Worm (Caenorhabditis elegans) whole organism, young adult: Measurements from ENCODE around the gene nspb-2.
"Not testable (repeated sequence)": the region's sequence is repeated elsewhere in the genome, so short reads cannot be mapped to it uniquely, and the experiment has no call there.

Experiments used
- B0035.1 ChIP-seq: sonication (generic microtip); optimal IDR thresholded peaks from 2 replicates; lab custom pipeline; 2016; ENCODE audit warnings: missing genetic modification characterization, mild to moderate bottlenecking, missing compliant biosample characterization, missing genotype, missing genetic modification reagents
- D2030.7 ChIP-seq: fragments of 200-800 bp; sonication (Bioruptor generic); IDR thresholded peaks from 2 replicates; pipeline ENCODE4 v1.3.6; 2022; ENCODE audit warnings: missing genetic modification reagents, missing genetic modification characterization, missing compliant biosample characterization
- F23B12.7 ChIP-seq: sonication (generic microtip); optimal IDR thresholded peaks from 2 replicates; lab custom pipeline; 2017; ENCODE audit warnings: missing genetic modification characterization, mild to moderate bottlenecking, missing compliant biosample characterization, antibody characterized with exemption, moderate library complexity; ENCODE audit not compliant: insufficient read depth
- F39B2.1 ChIP-seq: fragments of 200-800 bp; sonication (Bioruptor generic); IDR thresholded peaks from 2 replicates; pipeline ENCODE4 v1.3.6; 2022; ENCODE audit warnings: missing genetic modification reagents, missing genetic modification characterization, missing compliant biosample characterization
- T26A5.8 ChIP-seq: sonication (generic microtip); optimal IDR thresholded peaks from 2 replicates; lab custom pipeline; 2016; ENCODE audit warnings: missing genetic modification characterization, missing compliant biosample characterization
- Y53G8AR.9 ChIP-seq: fragments of 200-800 bp; sonication (Bioruptor generic); conservative IDR thresholded peaks from 2 replicates; pipeline ENCODE4 v1.3.6; 2022; ENCODE audit warnings: missing genetic modification reagents, missing genetic modification characterization, missing compliant biosample characterization
- Y67H2A.10 ChIP-seq: fragments of 200-800 bp; sonication (Bioruptor generic); conservative IDR thresholded peaks from 2 replicates; pipeline ENCODE4 v1.3.6; 2022; ENCODE audit warnings: missing genetic modification reagents, missing genetic modification characterization, missing compliant biosample characterization
- aptf-3 ChIP-seq: fragments of 200-800 bp; sonication (Bioruptor generic); IDR thresholded peaks from 2 replicates; pipeline ENCODE4 v1.3.6; 2022; ENCODE audit warnings: missing genetic modification characterization, missing compliant biosample characterization
- attf-5 ChIP-seq: fragments of 200-800 bp; sonication (Bioruptor generic); optimal IDR thresholded peaks from 2 replicates; lab custom pipeline; 2018; ENCODE audit warnings: mild to moderate bottlenecking, missing genetic modification characterization, missing compliant biosample characterization
- attf-6 ChIP-seq: fragments of 200-800 bp; sonication (Bioruptor generic); IDR thresholded peaks from 2 replicates; pipeline ENCODE4 v1.3.6; 2022; ENCODE audit warnings: missing genetic modification reagents, missing genetic modification characterization, missing compliant biosample characterization
- bed-1 ChIP-seq: fragments of 200-800 bp; sonication (Bioruptor generic); IDR thresholded peaks from 2 replicates; pipeline ENCODE4 v1.3.6; 2022; ENCODE audit warnings: missing genetic modification reagents, missing genetic modification characterization, missing compliant biosample characterization
- cebp-1 ChIP-seq, 2 experiments: fragments of 200-800 bp in 1 of 2; sonication (Bioruptor generic) in 1 of 2; sonication (generic microtip) in 1 of 2; IDR thresholded peaks in 1 of 2; optimal IDR thresholded peaks in 1 of 2; 2 replicates each; pipeline versions ENCODE4 v1.3.6 to Lab custom; 2017 to 2022; ENCODE audit warnings: missing compliant biosample characterization in 2 of 2, missing genetic modification characterization in 2 of 2, mild to moderate bottlenecking in 1 of 2, missing genetic modification reagents in 1 of 2, moderate library complexity in 1 of 2
- dpff-1 ChIP-seq: sonication (generic microtip); optimal IDR thresholded peaks from 2 replicates; lab custom pipeline; 2017; ENCODE audit warnings: mild to moderate bottlenecking, missing genetic modification characterization, missing compliant biosample characterization
- efl-1 ChIP-seq: fragments of 150-350 bp; optimal IDR thresholded peaks from 2 replicates; lab custom pipeline; 2014; ENCODE audit warnings: missing biosample characterization, missing genetic modification reagents, missing genetic modification characterization
- fkh-3 ChIP-seq: sonication (generic microtip); optimal IDR thresholded peaks from 2 replicates; lab custom pipeline; 2016; ENCODE audit warnings: mild to moderate bottlenecking, missing genetic modification characterization, missing compliant biosample characterization
- hlh-26 ChIP-seq: fragments of 200-800 bp; sonication (Bioruptor generic); conservative IDR thresholded peaks from 2 replicates; pipeline ENCODE4 v1.3.6; 2022; ENCODE audit warnings: missing genetic modification reagents, missing genetic modification characterization, missing compliant biosample characterization
- hmg-1.2 ChIP-seq: fragments of 200-800 bp; sonication (Bioruptor generic); IDR thresholded peaks from 2 replicates; pipeline ENCODE4 v1.3.6; 2022; ENCODE audit warnings: missing genetic modification reagents, missing genetic modification characterization, missing compliant biosample characterization
- hmg-20 ChIP-seq: fragments of 200-800 bp; sonication (Bioruptor generic); IDR thresholded peaks from 2 replicates; pipeline ENCODE4 v1.3.6; 2022; ENCODE audit warnings: missing genetic modification reagents, missing genetic modification characterization, missing compliant biosample characterization
- lin-26 ChIP-seq: fragments of 200-800 bp; sonication (Bioruptor generic); IDR thresholded peaks from 2 replicates; pipeline ENCODE4 v1.3.6; 2022; ENCODE audit warnings: missing genetic modification reagents, missing genetic modification characterization, missing compliant biosample characterization
- lin-35 ChIP-seq, 3 experiments: fragments of 150-350 bp in 2 of 3; sonication (generic microtip) in 1 of 3; optimal IDR thresholded peaks; 2 replicates each; lab custom pipeline; 2014 to 2018; ENCODE audit warnings: missing biosample characterization in 3 of 3, missing genetic modification characterization in 3 of 3, missing genetic modification reagents in 3 of 3
- mes-4 ChIP-seq: sonication (generic microtip); optimal IDR thresholded peaks from 2 replicates; lab custom pipeline; 2016; ENCODE audit warnings: missing genotype, missing genetic modification characterization, missing compliant biosample characterization
- mxl-1 ChIP-seq: sonication (generic microtip); optimal IDR thresholded peaks from 2 replicates; lab custom pipeline; 2016; ENCODE audit warnings: missing genetic modification characterization, missing compliant biosample characterization
- nfyb-1 ChIP-seq: fragments of 200-800 bp; sonication (Bioruptor generic); IDR thresholded peaks from 2 replicates; pipeline ENCODE4 v1.3.6; 2022; ENCODE audit warnings: missing genetic modification reagents, missing genetic modification characterization, missing compliant biosample characterization
- nhr-80 ChIP-seq: sonication (generic microtip); optimal IDR thresholded peaks from 2 replicates; lab custom pipeline; 2016; ENCODE audit warnings: missing genetic modification characterization, missing compliant biosample characterization
- pbrm-1 ChIP-seq: fragments of 200-800 bp; sonication (Bioruptor generic); IDR thresholded peaks from 2 replicates; pipeline ENCODE4 v1.3.6; 2022; ENCODE audit warnings: missing genetic modification reagents, missing genetic modification characterization, missing compliant biosample characterization
- rpc-1 ChIP-seq, 2 experiments: fragments of 150-350 bp in 1 of 2; sonication (generic microtip) in 1 of 2; optimal IDR thresholded peaks; 2 replicates each; lab custom pipeline; 2014 to 2018; ENCODE audit warnings: missing biosample characterization in 1 of 2, missing genetic modification characterization in 1 of 2, missing genetic modification reagents in 1 of 2, missing genotype in 1 of 2
- sdz-38 ChIP-seq: sonication (generic microtip); optimal IDR thresholded peaks from 2 replicates; lab custom pipeline; 2016; ENCODE audit warnings: missing genotype, missing genetic modification characterization, missing compliant biosample characterization
- snpc-3.4 ChIP-seq: sonication (generic microtip); optimal IDR thresholded peaks from 2 replicates; lab custom pipeline; 2017; ENCODE audit warnings: missing genetic modification characterization, mild to moderate bottlenecking, missing compliant biosample characterization, antibody characterized with exemption, moderate library complexity, missing genotype, missing genetic modification reagents
- somi-1 ChIP-seq: fragments of 200-800 bp; sonication (Bioruptor generic); optimal IDR thresholded peaks from 2 replicates; lab custom pipeline; 2018; ENCODE audit warnings: mild to moderate bottlenecking, missing genetic modification characterization, missing compliant biosample characterization
- zfh-2 ChIP-seq: fragments of 200-800 bp; sonication (Bioruptor generic); conservative IDR thresholded peaks from 2 replicates; pipeline ENCODE4 v1.3.6; 2022; ENCODE audit warnings: missing genetic modification reagents, missing genetic modification characterization, missing compliant biosample characterization
- ztf-18 ChIP-seq: sonication (generic microtip); optimal IDR thresholded peaks from 2 replicates; lab custom pipeline; 2016; ENCODE audit warnings: missing genotype, mild to moderate bottlenecking, missing genetic modification characterization, missing compliant biosample characterization
- ztf-25 ChIP-seq: fragments of 200-800 bp; sonication (Bioruptor generic); IDR thresholded peaks from 2 replicates; pipeline ENCODE4 v1.3.6; 2022; ENCODE audit warnings: missing genetic modification reagents, missing genetic modification characterization, missing compliant biosample characterization

The nspb-2 gene

ce11 chrIV:6597918-6598317 lies 6.4 kb downstream of the nspb-2 start, which contains the start of gene nspb-4:
nspb-4 (plus strand) TSS chrIV:6598218.
- TF ChIP-seq F23B12.7 (tag; lab: Kevin White, UChicago); snpc-3.4 (tag; lab: Kevin White, UChicago); bed-1 (GFP tag; lab: Robert Waterston, UW): not testable (repeated sequence)

- not testable (repeated sequence) for TF ChIP-seq dpff-1 (tag; lab: Kevin White, UChicago); mes-4 (tag; lab: Kevin White, UChicago); efl-1
Observed at ce11 chrIV:6598740-6599139, 7.2 kb downstream of the nspb-2 start, which contains the start of gene nspb-5. nspb-5 (plus strand) TSS chrIV:6599040.

ce11 chrIV:6599447-6599846 lies 8.0 kb downstream of the nspb-2 start, which contains the start of gene F38A5.8:
F38A5.8 (plus strand) TSS chrIV:6599747.
- TF ChIP-seq Y53G8AR.9 (GFP tag; lab: Robert Waterston, UW) (no peak), hmg-1.2 (GFP tag; lab: Robert Waterston, UW) (no peak), efl-1 (no peak), mxl-1 (no peak), somi-1 (GFP tag; lab: Kevin White, UChicago) (no peak), nhr-80 (tag; lab: Kevin White, UChicago) (no peak), T26A5.8 (tag; lab: Kevin White, UChicago) (no peak), sdz-38 (tag; lab: Kevin White, UChicago) (no peak), F39B2.1 (GFP tag; lab: Robert Waterston, UW) (no peak), lin-26 (no peak), lin-35 (GFP tag; optimal IDR thresholded peaks at IDR 0.05; lab: Kevin White, UChicago) (no peak), ztf-18 (tag; lab: Kevin White, UChicago) (no peak), D2030.7 (GFP tag; lab: Robert Waterston, UW) (no peak), mes-4 (tag; lab: Kevin White, UChicago) (no peak), rpc-1 (optimal IDR thresholded peaks at IDR 0.05; lab: Kevin White, UChicago) (no peak), rpc-1 (tag; optimal IDR thresholded peaks at IDR 0.05; lab: Kevin White, UChicago) (no peak), dpff-1 (tag; lab: Kevin White, UChicago) (no peak), ztf-25 (GFP tag; lab: Robert Waterston, UW) (no peak), hlh-26 (no peak), hmg-20 (GFP tag; lab: Robert Waterston, UW) (no peak), aptf-3 (GFP tag; lab: Robert Waterston, UW) (no peak)

DNA sequence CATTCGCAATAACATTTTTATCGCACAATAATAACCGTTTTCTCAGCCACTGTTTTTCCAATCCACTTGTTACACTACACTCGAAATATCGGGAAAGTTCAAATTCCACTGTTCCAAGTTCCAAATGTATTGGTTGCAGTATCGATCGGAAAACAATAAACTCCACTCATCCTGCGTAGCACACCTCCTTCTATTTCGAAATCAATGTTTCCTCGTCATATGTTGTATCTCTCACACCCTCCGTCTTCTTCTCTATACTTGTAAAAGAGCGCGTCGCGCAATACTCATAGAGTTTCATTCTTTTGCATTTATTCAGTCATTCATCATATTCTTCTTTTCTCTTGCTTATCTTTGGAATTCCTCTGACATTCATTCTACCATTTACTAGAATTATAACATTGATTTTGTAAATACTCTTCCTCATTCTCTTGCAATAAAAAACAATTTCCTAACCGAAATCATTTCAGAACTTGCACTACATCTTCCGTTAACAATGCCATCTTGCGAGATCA lies 9.8 kb downstream of the nspb-2 start, which contains the start of gene sup-36:
Gene sup-36 (plus strand): TSS at position 462 of the 512 bp plus-strand sequence.
- TF ChIP-seq cebp-1 (GFP tag; IDR thresholded peaks at IDR 0.05; lab: Robert Waterston, UW) (peak; percentile 84), cebp-1 (tag; optimal IDR thresholded peaks at IDR 0.05; lab: Kevin White, UChicago) (peak; percentile 90), attf-5 (peak; percentile 46), B0035.1 (tag; lab: Kevin White, UChicago) (no peak), nhr-80 (tag; lab: Kevin White, UChicago) (peak; percentile 31)

- TF ChIP-seq Y67H2A.10 (GFP tag; lab: Robert Waterston, UW) (no peak), nfyb-1 (no peak), dpff-1 (tag; lab: Kevin White, UChicago) (no peak), attf-6 (GFP tag; lab: Robert Waterston, UW) (no peak), pbrm-1 (GFP tag; lab: Robert Waterston, UW) (no peak), zfh-2 (GFP tag; lab: Robert Waterston, UW) (no peak), fkh-3 (tag; lab: Kevin White, UChicago) (no peak), ztf-18 (tag; lab: Kevin White, UChicago) (no peak)
Observed at ce11 chrIV:6602376-6602775, 10.9 kb downstream of the nspb-2 start, which contains the start of gene F15B10.3. F15B10.3 (plus strand) TSS chrIV:6602676.
